Fruit fly (Drosophila melanogaster) whole organism, embryonic: ENCODE data around the gene PlexA.

ENCODE experiments used
- CG10209 ChIP-seq: fragments of 200-800 bp; sonication (Bioruptor generic); optimal IDR thresholded peaks from 3 replicates; lab custom pipeline; 2017; ENCODE audit warnings: missing biosample characterization, mild to moderate bottlenecking, missing genetic modification characterization, missing genetic modification reagents
- CG12391 ChIP-seq: fragments of 200-800 bp; sonication (Bioruptor generic); optimal IDR thresholded peaks from 3 replicates; lab custom pipeline; 2018; ENCODE audit warnings: missing biosample characterization, mild to moderate bottlenecking, missing genetic modification characterization, moderate library complexity
- CG17359 ChIP-seq: fragments of 200-800 bp; sonication (Bioruptor generic); optimal IDR thresholded peaks from 3 replicates; lab custom pipeline; 2018; ENCODE audit warnings: missing biosample characterization, mild to moderate bottlenecking, missing genetic modification characterization, moderate library complexity
- CG17568 ChIP-seq: fragments of 200-800 bp; sonication (Bioruptor generic); optimal IDR thresholded peaks from 2 replicates; lab custom pipeline; 2018; ENCODE audit warnings: missing biosample characterization, mild to moderate bottlenecking, missing genetic modification characterization, moderate library complexity
- CG17802 ChIP-seq: fragments of 200-800 bp; sonication (Bioruptor generic); optimal IDR thresholded peaks from 2 replicates; lab custom pipeline; 2018; ENCODE audit warnings: missing biosample characterization, mild to moderate bottlenecking, missing genetic modification characterization, moderate library complexity
- CG17829 ChIP-seq: fragments of 200-800 bp; optimal IDR thresholded peaks from 2 replicates; lab custom pipeline; 2019; ENCODE audit warnings: missing biosample characterization, mild to moderate bottlenecking, missing genetic modification characterization, moderate library complexity
- CG30020 ChIP-seq: fragments of 200-800 bp; optimal IDR thresholded peaks from 2 replicates; lab custom pipeline; 2019; ENCODE audit warnings: missing biosample characterization, mild to moderate bottlenecking, missing genetic modification characterization, moderate library complexity
- CG31388 ChIP-seq: fragments of 200-800 bp; sonication (Bioruptor generic); optimal IDR thresholded peaks from 2 replicates; lab custom pipeline; 2016; ENCODE audit warnings: missing biosample characterization, missing genetic modification characterization
- CG32772 ChIP-seq: fragments of 200-800 bp; sonication (Bioruptor generic); IDR thresholded peaks from 2 replicates; pipeline ENCODE4 v1.3.6; 2022; ENCODE audit warnings: missing biosample characterization, missing genetic modification characterization
- CG34224 ChIP-seq: fragments of 200-800 bp; sonication (Bioruptor generic); IDR thresholded peaks from 3 replicates; pipeline ENCODE4 v1.3.6; 2022; ENCODE audit warnings: missing biosample characterization, missing genetic modification characterization; ENCODE audit not compliant: partially characterized antibody
- CG4707 ChIP-seq: fragments of 200-800 bp; sonication (Bioruptor generic); optimal IDR thresholded peaks from 2 replicates; lab custom pipeline; 2018; ENCODE audit warnings: missing biosample characterization, mild to moderate bottlenecking, missing genetic modification characterization, moderate library complexity
- CG5953 ChIP-seq: fragments of 200-800 bp; sonication (Bioruptor generic); IDR thresholded peaks from 2 replicates; pipeline ENCODE4 v1.3.6; 2022; ENCODE audit warnings: missing biosample characterization, missing genetic modification characterization
- CG6272 ChIP-seq: fragments of 200-800 bp; sonication (Bioruptor generic); IDR thresholded peaks from 2 replicates; pipeline ENCODE4 v1.3.6; 2022; ENCODE audit warnings: missing biosample characterization, missing genetic modification characterization
- CG6683 ChIP-seq: fragments of 200-800 bp; sonication (Bioruptor generic); optimal IDR thresholded peaks from 2 replicates; lab custom pipeline; 2017; ENCODE audit warnings: missing biosample characterization, mild to moderate bottlenecking, missing genetic modification characterization, missing genetic modification reagents
- CG7271 ChIP-seq: fragments of 200-800 bp; sonication (Bioruptor generic); optimal IDR thresholded peaks from 2 replicates; lab custom pipeline; 2018; ENCODE audit warnings: missing biosample characterization, mild to moderate bottlenecking, missing genetic modification characterization, moderate library complexity
- CG7928 ChIP-seq: fragments of 200-800 bp; sonication (Bioruptor generic); optimal IDR thresholded peaks from 2 replicates; lab custom pipeline; 2017; ENCODE audit warnings: missing biosample characterization, mild to moderate bottlenecking, missing genetic modification characterization
- CG9437 ChIP-seq: fragments of 200-800 bp; sonication (Bioruptor generic); optimal IDR thresholded peaks from 2 replicates; lab custom pipeline; 2018; ENCODE audit warnings: missing biosample characterization, mild to moderate bottlenecking, missing genetic modification characterization
- CrebB ChIP-seq: fragments of 200-800 bp; sonication (Bioruptor generic); optimal IDR thresholded peaks from 3 replicates; lab custom pipeline; 2018; ENCODE audit warnings: missing biosample characterization, mild to moderate bottlenecking, missing genetic modification characterization
- GATAe ChIP-seq: fragments of 200-800 bp; sonication (Bioruptor generic); conservative IDR thresholded peaks from 2 replicates; pipeline ENCODE4 v1.3.6; 2022; ENCODE audit warnings: missing biosample characterization, missing genetic modification characterization
- Hey ChIP-seq: fragments of 200-800 bp; sonication (Bioruptor generic); optimal IDR thresholded peaks from 3 replicates; lab custom pipeline; 2018; ENCODE audit warnings: missing biosample characterization, mild to moderate bottlenecking, missing genetic modification characterization
- NC2β ChIP-seq: fragments of 200-800 bp; sonication (Bioruptor generic); optimal IDR thresholded peaks from 2 replicates; lab custom pipeline; 2016; ENCODE audit warnings: missing biosample characterization, missing genetic modification characterization
- Ravus ChIP-seq: fragments of 200-800 bp; sonication (Bioruptor generic); IDR thresholded peaks from 2 replicates; pipeline ENCODE4 v1.3.6; 2022; ENCODE audit warnings: missing biosample characterization, missing genetic modification characterization
- Rfx ChIP-seq: fragments of 200-800 bp; sonication (Bioruptor generic); IDR thresholded peaks from 2 replicates; pipeline ENCODE4 v1.3.6; 2022; ENCODE audit warnings: missing biosample characterization, missing genetic modification characterization
- Rx ChIP-seq: fragments of 200-800 bp; sonication (Bioruptor generic); IDR thresholded peaks from 2 replicates; pipeline ENCODE4 v1.3.6; 2022; ENCODE audit warnings: missing biosample characterization, missing genetic modification characterization
- YL-1 ChIP-seq: fragments of 200-800 bp; sonication (Bioruptor generic); optimal IDR thresholded peaks from 3 replicates; lab custom pipeline; 2017; ENCODE audit warnings: missing biosample characterization, mild to moderate bottlenecking, missing genetic modification characterization
- abd-A ChIP-seq: fragments of 200-800 bp; sonication (Bioruptor generic); optimal IDR thresholded peaks from 3 replicates; lab custom pipeline; 2019; ENCODE audit warnings: missing biosample characterization, mild to moderate bottlenecking, missing genetic modification characterization, moderate library complexity
- bbx ChIP-seq: fragments of 200-800 bp; sonication (Bioruptor generic); IDR thresholded peaks from 2 replicates; pipeline ENCODE4 v1.3.6; 2022; ENCODE audit warnings: missing biosample characterization, missing genetic modification characterization; ENCODE audit not compliant: partially characterized antibody
- cad ChIP-seq: fragments of >200 bp; optimal IDR thresholded peaks from 2 replicates; lab custom pipeline; 2017; ENCODE audit warnings: missing biosample characterization, missing genetic modification characterization
- chinmo ChIP-seq: fragments of 200-800 bp; sonication (Bioruptor generic); IDR thresholded peaks from 4 replicates; pipeline ENCODE4 v1.3.6; 2022; ENCODE audit warnings: missing biosample characterization, missing genetic modification characterization; ENCODE audit not compliant: partially characterized antibody
- cwo ChIP-seq: fragments of 200-800 bp; sonication (Bioruptor generic); optimal IDR thresholded peaks from 3 replicates; lab custom pipeline; 2017; ENCODE audit warnings: missing biosample characterization, missing genetic modification characterization, mild to moderate bottlenecking, moderate library complexity, missing genetic modification reagents
- gem ChIP-seq: fragments of 200-800 bp; sonication (Bioruptor generic); optimal IDR thresholded peaks from 2 replicates; lab custom pipeline; 2019; ENCODE audit warnings: missing biosample characterization, mild to moderate bottlenecking, missing genetic modification characterization, moderate library complexity
- jigr1 ChIP-seq: fragments of 200-800 bp; sonication (Bioruptor generic); IDR thresholded peaks from 3 replicates; pipeline ENCODE4 v1.3.6; 2022; ENCODE audit warnings: missing biosample characterization, missing genetic modification characterization
- jing ChIP-seq: fragments of 200-800 bp; sonication (Bioruptor generic); optimal IDR thresholded peaks from 2 replicates; lab custom pipeline; 2018; ENCODE audit warnings: missing biosample characterization, mild to moderate bottlenecking, missing genetic modification characterization
- ken ChIP-seq: fragments of 200-800 bp; sonication (Bioruptor generic); IDR thresholded peaks from 3 replicates; pipeline ENCODE4 v1.3.6; 2022; ENCODE audit warnings: missing biosample characterization, missing genetic modification characterization
- lov ChIP-seq, 2 experiments: fragments of 200-800 bp in 1 of 2; fragments of >200 bp in 1 of 2; sonication (Bioruptor generic) in 1 of 2; IDR thresholded peaks in 1 of 2; optimal IDR thresholded peaks in 1 of 2; 2 replicates in 1 of 2; 3 replicates in 1 of 2; pipeline versions ENCODE4 v1.3.6 to Lab custom; 2017 to 2022; ENCODE audit warnings: missing biosample characterization in 1 of 2, missing genetic modification characterization in 1 of 2
- pan ChIP-seq, 4 experiments: fragments of >200 bp in 3 of 4; fragments of 200-800 bp in 1 of 4; sonication (Bioruptor generic) in 1 of 4; optimal IDR thresholded peaks in 3 of 4; IDR thresholded peaks in 1 of 4; 2 replicates each; pipeline versions ENCODE4 v1.3.6 to Lab custom; 2017 to 2022; ENCODE audit warnings: missing biosample characterization in 2 of 4, missing genetic modification characterization in 2 of 4, mixed read lengths in 1 of 4
- peb ChIP-seq: fragments of 200-800 bp; sonication (Bioruptor generic); IDR thresholded peaks from 2 replicates; pipeline ENCODE4 v1.3.6; 2022; ENCODE audit warnings: missing biosample characterization, missing genetic modification characterization
- psq ChIP-seq: fragments of 200-800 bp; sonication (Bioruptor generic); optimal IDR thresholded peaks from 2 replicates; lab custom pipeline; 2017; ENCODE audit warnings: missing biosample characterization, missing genetic modification characterization
- pzg ChIP-seq: fragments of 200-800 bp; sonication (Bioruptor generic); optimal IDR thresholded peaks from 3 replicates; lab custom pipeline; 2018; ENCODE audit warnings: missing biosample characterization, mild to moderate bottlenecking, missing genetic modification characterization, moderate library complexity
- sc ChIP-seq, 3 experiments: fragments of >200 bp in 2 of 3; fragments of 200-800 bp in 1 of 3; sonication (Bioruptor generic) in 1 of 3; optimal IDR thresholded peaks; 2 replicates in 2 of 3; 3 replicates in 1 of 3; lab custom pipeline; 2017; ENCODE audit warnings: mild to moderate bottlenecking in 1 of 3, missing biosample characterization in 1 of 3, missing genetic modification characterization in 1 of 3, missing genetic modification reagents in 1 of 3
- sisA ChIP-seq: fragments of 200-800 bp; sonication (Bioruptor generic); IDR thresholded peaks from 2 replicates; pipeline ENCODE4 v1.3.6; 2022; ENCODE audit warnings: missing biosample characterization, missing genetic modification characterization
- slou ChIP-seq: fragments of 200-800 bp; sonication (Bioruptor generic); optimal IDR thresholded peaks from 3 replicates; lab custom pipeline; 2016; ENCODE audit warnings: missing biosample characterization, missing genetic modification characterization
- slp2 ChIP-seq: fragments of 200-800 bp; sonication (Bioruptor generic); optimal IDR thresholded peaks from 2 replicates; lab custom pipeline; 2016; ENCODE audit warnings: missing biosample characterization, missing genetic modification characterization
- sr ChIP-seq: fragments of 200-800 bp; sonication (Bioruptor generic); IDR thresholded peaks from 3 replicates; pipeline ENCODE4 v1.3.6; 2022; ENCODE audit warnings: missing biosample characterization, missing genetic modification characterization
- tap ChIP-seq: fragments of 200-800 bp; optimal IDR thresholded peaks from 3 replicates; lab custom pipeline; 2019; ENCODE audit warnings: missing biosample characterization, mild to moderate bottlenecking, missing genetic modification characterization, moderate library complexity
- tup ChIP-seq: fragments of 200-800 bp; sonication (Bioruptor generic); optimal IDR thresholded peaks from 2 replicates; lab custom pipeline; 2016; ENCODE audit warnings: missing biosample characterization, mild to moderate bottlenecking, missing genetic modification characterization, moderate library complexity
- vnd ChIP-seq: fragments of 200-800 bp; sonication (Bioruptor generic); IDR thresholded peaks from 3 replicates; pipeline ENCODE4 v1.3.6; 2022; ENCODE audit warnings: missing biosample characterization, missing genetic modification characterization; ENCODE audit not compliant: partially characterized antibody
- vvl ChIP-seq: fragments of 200-800 bp; sonication (Bioruptor generic); IDR thresholded peaks from 2 replicates; pipeline ENCODE4 v1.3.6; 2022; ENCODE audit warnings: missing biosample characterization, missing genetic modification characterization
- zf30C ChIP-seq: fragments of 200-800 bp; sonication (Bioruptor generic); optimal IDR thresholded peaks from 3 replicates; lab custom pipeline; 2018; ENCODE audit warnings: missing biosample characterization, mild to moderate bottlenecking, missing genetic modification characterization

Gene PlexA

DNA sequence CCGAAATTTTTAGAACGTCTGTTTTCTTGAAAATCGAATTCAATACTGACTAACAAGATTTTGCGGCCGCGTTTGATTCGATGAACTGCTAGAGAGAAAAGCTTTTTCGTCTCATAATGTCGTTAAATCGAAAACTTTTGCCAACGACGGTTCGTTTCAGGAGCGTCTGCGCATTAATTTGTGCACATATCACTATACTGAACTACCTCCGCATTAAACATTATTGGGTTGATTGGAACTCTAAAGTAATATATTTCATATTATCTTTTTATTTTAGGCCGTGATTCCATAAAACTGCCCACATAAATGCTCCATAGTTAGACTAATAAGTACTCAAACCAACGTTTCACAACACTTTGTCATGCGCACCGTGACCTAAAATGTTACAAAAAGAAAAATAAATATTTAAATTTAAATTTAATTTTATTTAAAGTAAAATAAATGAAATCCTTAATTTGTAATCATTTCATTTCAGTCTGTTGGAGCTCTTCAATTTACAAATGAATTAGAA, 26.8 kb upstream of the PlexA start, which contains the start of gene CaMKII (continued):
- no peak for TF ChIP-seq CG17802 (tag; lab: Kevin White, UChicago)
- no peak for TF ChIP-seq sr (GFP tag; lab: Robert Waterston, UW)
- no peak for TF ChIP-seq Ravus (GFP tag; lab: Robert Waterston, UW)
- no peak for TF ChIP-seq jigr1 (GFP tag; lab: Robert Waterston, UW)
- no peak for TF ChIP-seq YL-1 (GFP tag; lab: Kevin White, UChicago)
- no peak for TF ChIP-seq bbx
- no peak for TF ChIP-seq CG6683 (GFP tag; lab: Kevin White, UChicago)
- no peak for TF ChIP-seq zf30C (GFP tag; lab: Kevin White, UChicago)
- no peak for TF ChIP-seq cwo (GFP tag; lab: Kevin White, UChicago)
- no peak for TF ChIP-seq CG6272 (GFP tag; lab: Robert Waterston, UW)
- no peak for TF ChIP-seq CG10209 (GFP tag; lab: Kevin White, UChicago)
- no peak for TF ChIP-seq CG17568 (GFP tag; lab: Kevin White, UChicago)
- TF ChIP-seq CG4707 = no peak
- no peak for TF ChIP-seq chinmo
- peak; percentile 9 for TF ChIP-seq tap (tag; lab: Kevin White, UChicago)
- no peak for TF ChIP-seq peb (GFP tag; lab: Robert Waterston, UW)
- no peak for TF ChIP-seq GATAe (GFP tag; lab: Robert Waterston, UW)
- TF ChIP-seq pzg (GFP tag; lab: Kevin White, UChicago) = peak; percentile 13
- TF ChIP-seq abd-A (tag; lab: Kevin White, UChicago) = no peak
- peak; percentile 67 for TF ChIP-seq gem (tag; lab: Kevin White, UChicago)
- TF ChIP-seq lov (optimal IDR thresholded peaks at IDR 0.05; lab: Kevin White, UChicago) = no peak
- no peak for TF ChIP-seq lov (GFP tag; IDR thresholded peaks at IDR 0.05; lab: Robert Waterston, UW)
- TF ChIP-seq CG17829 (tag; lab: Kevin White, UChicago) = peak; percentile 49
- no peak for TF ChIP-seq CG12391 (tag; lab: Kevin White, UChicago)
- no peak for TF ChIP-seq sc (optimal IDR thresholded peaks at IDR 0.05; lab: Kevin White, UChicago)
- no peak for TF ChIP-seq sc (GFP tag; optimal IDR thresholded peaks at IDR 0.05; lab: Kevin White, UChicago)
- peak; percentile 45 for TF ChIP-seq CG17359 (tag; lab: Kevin White, UChicago)
- no peak for TF ChIP-seq Rfx
- no peak for TF ChIP-seq vvl
- no peak for TF ChIP-seq jing (GFP tag; lab: Kevin White, UChicago)
- no peak for TF ChIP-seq CG32772
- TF ChIP-seq pan (optimal IDR thresholded peaks at IDR 0.05; lab: Kevin White, UChicago) = no peak
- no peak for TF ChIP-seq pan (GFP tag; optimal IDR thresholded peaks at IDR 0.05 in 1 of 2, IDR thresholded peaks at IDR 0.05 in 1 of 2)
- no peak for TF ChIP-seq CG5953 (GFP tag; lab: Robert Waterston, UW)
- TF ChIP-seq vnd = no peak
- no peak for TF ChIP-seq CG34224
- peak; percentile 14 for TF ChIP-seq tup (GFP tag; lab: Kevin White, UChicago)
- no peak for TF ChIP-seq psq (GFP tag; lab: Kevin White, UChicago)
- TF ChIP-seq CG31388 (GFP tag; lab: Kevin White, UChicago) = no peak
- no peak for TF ChIP-seq CG7928 (GFP tag; lab: Kevin White, UChicago)
- no peak for TF ChIP-seq NC2β
- peak; percentile 22 for TF ChIP-seq CG7271 (tag; lab: Kevin White, UChicago)
- TF ChIP-seq slp2 (GFP tag; lab: Kevin White, UChicago) = no peak
- TF ChIP-seq Rx (GFP tag; lab: Robert Waterston, UW) = no peak
- TF ChIP-seq Hey (tag; lab: Kevin White, UChicago) = no peak
- peak; percentile 39 for TF ChIP-seq CG9437 (GFP tag; lab: Kevin White, UChicago)
- no peak for TF ChIP-seq CrebB (tag; lab: Kevin White, UChicago)
- no peak for TF ChIP-seq sisA (GFP tag; lab: Robert Waterston, UW)
- TF ChIP-seq CG30020 = peak; percentile 87
- TF ChIP-seq ken = no peak
- TF ChIP-seq slou = no peak
- TF ChIP-seq cad (GFP tag; lab: Kevin White, UChicago) = no peak
